Fruit fly (Drosophila melanogaster): ENCODE results near the gene I-t.

Gene I-t

DNA sequence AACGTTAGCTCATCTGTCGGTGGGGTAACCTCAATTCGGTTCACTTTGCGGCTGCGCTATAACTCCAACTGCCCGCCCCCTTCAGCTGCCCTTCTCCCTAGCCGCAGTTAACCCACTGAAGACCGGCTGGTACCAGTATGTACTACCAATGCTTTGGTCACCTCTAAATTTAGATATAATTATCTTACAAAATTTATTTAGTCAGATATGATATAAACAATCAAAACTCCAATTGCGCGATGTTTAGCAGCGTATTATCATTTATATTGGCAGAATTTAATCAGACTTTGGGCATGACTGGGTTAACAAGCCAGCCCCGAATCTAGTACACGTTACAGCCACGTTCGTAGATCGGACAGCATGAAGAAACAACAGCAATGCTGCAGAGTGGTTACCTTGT lies 42.1 kb upstream of the I-t start (continued):
- TF ChIP-seq chif (GFP tag; optimal IDR thresholded peaks at IDR 0.05): peak in 1 of 2 experiments; percentile 21
- peak; percentile 54 for TF ChIP-seq nmo (GFP tag; optimal IDR thresholded peaks at IDR 0.05)
- TF ChIP-seq inv (GFP tag; IDR thresholded peaks at IDR 0.05; ENCODE audit: partially characterized antibody): no peak
- TF ChIP-seq Rx (GFP tag; IDR thresholded peaks at IDR 0.05): no peak
- no peak for TF ChIP-seq CG17186 (GFP tag; optimal IDR thresholded peaks at IDR 0.05)
- no peak for TF ChIP-seq CG1647 (GFP tag; optimal IDR thresholded peaks at IDR 0.05)
- TF ChIP-seq cad (GFP tag; optimal IDR thresholded peaks at IDR 0.05): no peak
- 0 out of 2 replicates have a peak, but pooled peaks have one; percentile 18 for TF ChIP-seq CG17612 (GFP tag; IDR thresholded peaks at IDR 0.05)
- TF ChIP-seq jigr1 (GFP tag; IDR thresholded peaks at IDR 0.05): no peak
- TF ChIP-seq CG2875 (GFP tag; optimal IDR thresholded peaks at IDR 0.05): no peak
- no peak for TF ChIP-seq CG8281 (tag; optimal IDR thresholded peaks at IDR 0.05)
- TF ChIP-seq CG32772 (GFP tag; IDR thresholded peaks at IDR 0.05): no peak
- TF ChIP-seq sisA (GFP tag; IDR thresholded peaks at IDR 0.05): peak; percentile 41
- peak; percentile 84 for TF ChIP-seq Med (GFP tag)
- no peak for TF ChIP-seq cas (GFP tag; IDR thresholded peaks at IDR 0.05)
- peak; percentile 57; the same call in 1 of the 3 replicates for TF ChIP-seq CG11695 (GFP tag; IDR thresholded peaks at IDR 0.05)
- no peak for TF ChIP-seq klu (GFP tag; IDR thresholded peaks at IDR 0.05)
- TF ChIP-seq CG33557 (GFP tag; optimal IDR thresholded peaks at IDR 0.05): no peak
- TF ChIP-seq CG10654 (GFP tag; optimal IDR thresholded peaks at IDR 0.05): peak; percentile 4
- TF ChIP-seq zen (tag; optimal IDR thresholded peaks at IDR 0.05): no peak
- TF ChIP-seq maf-S (GFP tag; optimal IDR thresholded peaks at IDR 0.05): no peak
- no peak for TF ChIP-seq Hsf (GFP tag; optimal IDR thresholded peaks at IDR 0.05)
- TF ChIP-seq tup (GFP tag; optimal IDR thresholded peaks at IDR 0.05): no peak
- no peak for TF ChIP-seq Dfd (GFP tag; optimal IDR thresholded peaks at IDR 0.05)
- peak; percentile 28; the same call in 1 of the 2 replicates for TF ChIP-seq bowl (GFP tag; IDR thresholded peaks at IDR 0.05)
- no peak for TF ChIP-seq CG12104 (GFP tag; optimal IDR thresholded peaks at IDR 0.05)
- peak; percentile 53 for TF ChIP-seq scrt (GFP tag; optimal IDR thresholded peaks at IDR 0.05)
- peak; percentile 8; the same call in 1 of the 2 replicates for TF ChIP-seq H2.0 (GFP tag; IDR thresholded peaks at IDR 0.05)
- TF ChIP-seq ftz-f1 (GFP tag; optimal IDR thresholded peaks at IDR 0.05): no peak
- no peak for TF ChIP-seq Hr39 (optimal IDR thresholded peaks at IDR 0.05)
- no peak for TF ChIP-seq mam (GFP tag; optimal IDR thresholded peaks at IDR 0.05)
- TF ChIP-seq pan (optimal IDR thresholded peaks at IDR 0.05): no peak
- peak in 1 of 2 experiments; percentile 53 for TF ChIP-seq pan (GFP tag; optimal IDR thresholded peaks at IDR 0.05 in 1 of 2, IDR thresholded peaks at IDR 0.05 in 1 of 2)
- peak in 1 of 2 experiments; percentile 19 for TF ChIP-seq dpn (GFP tag; optimal IDR thresholded peaks at IDR 0.05)
- TF ChIP-seq HLHmδ (GFP tag; optimal IDR thresholded peaks at IDR 0.05): no peak
- no peak for TF ChIP-seq CG14965 (GFP tag; optimal IDR thresholded peaks at IDR 0.05; ENCODE audit: borderline replicate concordance)
- TF ChIP-seq NFAT (GFP tag; IDR thresholded peaks at IDR 0.05): 0 out of 2 replicates have a peak, but pooled peaks have one; percentile 25
- no peak for TF ChIP-seq NK7.1 (GFP tag; optimal IDR thresholded peaks at IDR 0.05)
- peak; percentile 70 for TF ChIP-seq dysf (GFP tag; IDR thresholded peaks at IDR 0.05)
- TF ChIP-seq stwl (tag; optimal IDR thresholded peaks at IDR 0.05): no peak
- TF ChIP-seq CG4617 (GFP tag; optimal IDR thresholded peaks at IDR 0.05; ENCODE audit: borderline replicate concordance): no peak
- 0 out of 2 replicates have a peak, but pooled peaks have one; percentile 18 for TF ChIP-seq CG31224 (GFP tag; IDR thresholded peaks at IDR 0.05)
- peak; percentile 63 for TF ChIP-seq Ada2b (GFP tag; IDR thresholded peaks at IDR 0.05)
- no peak for TF ChIP-seq CG12942 (GFP tag; optimal IDR thresholded peaks at IDR 0.05)
- peak; percentile 71 for TF ChIP-seq Oli (tag; optimal IDR thresholded peaks at IDR 0.05)
- TF ChIP-seq CG2129 (GFP tag; IDR thresholded peaks at IDR 0.05; ENCODE audit: partially characterized antibody): no peak
- TF ChIP-seq tx (GFP tag; optimal IDR thresholded peaks at IDR 0.05): no peak
- TF ChIP-seq CG8089 (GFP tag; optimal IDR thresholded peaks at IDR 0.05): no peak
- peak; percentile 40 for TF ChIP-seq lmd (GFP tag; IDR thresholded peaks at IDR 0.05)
- peak; percentile 23; the same call in 1 of the 2 replicates for TF ChIP-seq E2f1 (GFP tag; IDR thresholded peaks at IDR 0.05)
- no peak for TF ChIP-seq CG18476 (GFP tag; optimal IDR thresholded peaks at IDR 0.05)
- TF ChIP-seq wek (GFP tag; optimal IDR thresholded peaks at IDR 0.05): no peak
